Worm (Caenorhabditis elegans) whole organism, young adult: Measurements from ENCODE around the gene C13F10.1.

Experiments used
- B0019.2 ChIP-seq: fragments of 200-800 bp; sonication (Bioruptor generic); conservative IDR thresholded peaks from 2 replicates; pipeline ENCODE4 v1.3.6; 2022; ENCODE audit warnings: missing genetic modification reagents, missing genetic modification characterization, missing compliant biosample characterization
- C06A6.2 ChIP-seq: fragments of 200-800 bp; sonication (Bioruptor generic); conservative IDR thresholded peaks from 2 replicates; pipeline ENCODE4 v1.3.6; 2022; ENCODE audit warnings: missing genetic modification characterization, missing compliant biosample characterization
- C17E4.6 ChIP-seq: fragments of 200-800 bp; sonication (Bioruptor generic); IDR thresholded peaks from 2 replicates; pipeline ENCODE4 v1.3.6; 2022; ENCODE audit warnings: missing genetic modification reagents, missing genetic modification characterization, missing compliant biosample characterization
- D2030.7 ChIP-seq: fragments of 200-800 bp; sonication (Bioruptor generic); IDR thresholded peaks from 2 replicates; pipeline ENCODE4 v1.3.6; 2022; ENCODE audit warnings: missing genetic modification reagents, missing genetic modification characterization, missing compliant biosample characterization
- F33H1.4 ChIP-seq: fragments of 200-800 bp; sonication (Bioruptor generic); IDR thresholded peaks from 2 replicates; pipeline ENCODE4 v1.3.6; 2022; ENCODE audit warnings: missing genetic modification reagents, missing genetic modification characterization, missing compliant biosample characterization
- F37B4.10 ChIP-seq: fragments of 200-800 bp; sonication (Bioruptor generic); IDR thresholded peaks from 2 replicates; pipeline ENCODE4 v1.3.6; 2022; ENCODE audit warnings: missing genetic modification characterization, missing compliant biosample characterization
- F39B2.1 ChIP-seq: fragments of 200-800 bp; sonication (Bioruptor generic); IDR thresholded peaks from 2 replicates; pipeline ENCODE4 v1.3.6; 2022; ENCODE audit warnings: missing genetic modification reagents, missing genetic modification characterization, missing compliant biosample characterization
- F52B5.7 ChIP-seq: sonication (generic microtip); optimal IDR thresholded peaks from 2 replicates; lab custom pipeline; 2016; ENCODE audit warnings: mild to moderate bottlenecking, missing genetic modification characterization, missing compliant biosample characterization
- K11D2.4 ChIP-seq: fragments of 200-800 bp; sonication (Bioruptor generic); IDR thresholded peaks from 2 replicates; pipeline ENCODE4 v1.3.6; 2022; ENCODE audit warnings: missing genetic modification reagents, missing genetic modification characterization, missing compliant biosample characterization
- T07F8.4 ChIP-seq: sonication (generic microtip); optimal IDR thresholded peaks from 2 replicates; lab custom pipeline; 2016; ENCODE audit warnings: mild to moderate bottlenecking, missing genetic modification characterization, moderate library complexity, missing compliant biosample characterization
- Y53G8AR.9 ChIP-seq: fragments of 200-800 bp; sonication (Bioruptor generic); conservative IDR thresholded peaks from 2 replicates; pipeline ENCODE4 v1.3.6; 2022; ENCODE audit warnings: missing genetic modification reagents, missing genetic modification characterization, missing compliant biosample characterization
- Y79H2A.3 ChIP-seq: fragments of 200-800 bp; sonication (Bioruptor generic); conservative IDR thresholded peaks from 2 replicates; pipeline ENCODE4 v1.3.6; 2022; ENCODE audit warnings: missing genetic modification reagents, missing genetic modification characterization, missing compliant biosample characterization
- Y95B8A.8 ChIP-seq: fragments of 200-800 bp; sonication (Bioruptor generic); IDR thresholded peaks from 2 replicates; pipeline ENCODE4 v1.3.6; 2022; ENCODE audit warnings: missing genetic modification reagents, missing genetic modification characterization, missing compliant biosample characterization
- ama-1 ChIP-seq, 3 experiments: fragments of 150-350 bp in 1 of 3; sonication (generic microtip) in 2 of 3; optimal IDR thresholded peaks; 2 replicates each; lab custom pipeline; 2014 to 2018; ENCODE audit warnings: missing biosample characterization in 2 of 3, missing genetic modification characterization in 2 of 3, missing genetic modification reagents in 2 of 3
- atf-7 ChIP-seq: sonication (generic microtip); optimal IDR thresholded peaks from 2 replicates; lab custom pipeline; 2017; ENCODE audit warnings: mild to moderate bottlenecking, missing genetic modification characterization, missing compliant biosample characterization
- attf-3 ChIP-seq: fragments of 200-800 bp; sonication (Bioruptor generic); conservative IDR thresholded peaks from 2 replicates; pipeline ENCODE4 v1.3.6; 2022; ENCODE audit warnings: missing genetic modification reagents, missing genetic modification characterization, missing compliant biosample characterization
- attf-5 ChIP-seq: fragments of 200-800 bp; sonication (Bioruptor generic); optimal IDR thresholded peaks from 2 replicates; lab custom pipeline; 2018; ENCODE audit warnings: mild to moderate bottlenecking, missing genetic modification characterization, missing compliant biosample characterization
- attf-6 ChIP-seq: fragments of 200-800 bp; sonication (Bioruptor generic); IDR thresholded peaks from 2 replicates; pipeline ENCODE4 v1.3.6; 2022; ENCODE audit warnings: missing genetic modification reagents, missing genetic modification characterization, missing compliant biosample characterization
- bed-1 ChIP-seq: fragments of 200-800 bp; sonication (Bioruptor generic); IDR thresholded peaks from 2 replicates; pipeline ENCODE4 v1.3.6; 2022; ENCODE audit warnings: missing genetic modification reagents, missing genetic modification characterization, missing compliant biosample characterization
- bed-2 ChIP-seq: fragments of 200-800 bp; sonication (Bioruptor generic); IDR thresholded peaks from 2 replicates; pipeline ENCODE4 v1.3.6; 2022; ENCODE audit warnings: missing genetic modification reagents, missing genetic modification characterization, missing compliant biosample characterization
- cebp-1 ChIP-seq, 2 experiments: fragments of 200-800 bp in 1 of 2; sonication (Bioruptor generic) in 1 of 2; sonication (generic microtip) in 1 of 2; IDR thresholded peaks in 1 of 2; optimal IDR thresholded peaks in 1 of 2; 2 replicates each; pipeline versions ENCODE4 v1.3.6 to Lab custom; 2017 to 2022; ENCODE audit warnings: missing compliant biosample characterization in 2 of 2, missing genetic modification characterization in 2 of 2, mild to moderate bottlenecking in 1 of 2, missing genetic modification reagents in 1 of 2, moderate library complexity in 1 of 2
- ceh-91 ChIP-seq: fragments of 200-800 bp; sonication (Bioruptor generic); IDR thresholded peaks from 2 replicates; pipeline ENCODE4 v1.3.6; 2022; ENCODE audit warnings: missing genetic modification reagents, missing genetic modification characterization, missing compliant biosample characterization
- dpff-1 ChIP-seq: sonication (generic microtip); optimal IDR thresholded peaks from 2 replicates; lab custom pipeline; 2017; ENCODE audit warnings: mild to moderate bottlenecking, missing genetic modification characterization, missing compliant biosample characterization
- efl-1 ChIP-seq: fragments of 150-350 bp; optimal IDR thresholded peaks from 2 replicates; lab custom pipeline; 2014; ENCODE audit warnings: missing biosample characterization, missing genetic modification reagents, missing genetic modification characterization
- ets-4 ChIP-seq: fragments of 200-800 bp; sonication (Bioruptor generic); optimal IDR thresholded peaks from 2 replicates; lab custom pipeline; 2018; ENCODE audit warnings: mild to moderate bottlenecking, missing genetic modification characterization, missing compliant biosample characterization
- hlh-12 ChIP-seq: sonication (generic microtip); optimal IDR thresholded peaks from 2 replicates; lab custom pipeline; 2016; ENCODE audit warnings: missing genetic modification characterization, missing compliant biosample characterization
- let-526 ChIP-seq: fragments of 200-800 bp; sonication (Bioruptor generic); IDR thresholded peaks from 2 replicates; pipeline ENCODE4 v1.3.6; 2022; ENCODE audit warnings: missing genetic modification reagents, missing genetic modification characterization, missing compliant biosample characterization
- let-607 ChIP-seq, 2 experiments: fragments of 200-800 bp in 1 of 2; sonication (Bioruptor generic) in 1 of 2; sonication (generic microtip) in 1 of 2; optimal IDR thresholded peaks; 2 replicates each; lab custom pipeline; 2016 to 2018; ENCODE audit warnings: mild to moderate bottlenecking in 2 of 2, missing compliant biosample characterization in 2 of 2, missing genetic modification characterization in 2 of 2, moderate library complexity in 2 of 2, missing genotype in 1 of 2
- lin-40 ChIP-seq: sonication (generic microtip); optimal IDR thresholded peaks from 2 replicates; lab custom pipeline; 2016; ENCODE audit warnings: missing genetic modification characterization, mild to moderate bottlenecking, missing compliant biosample characterization, missing genotype, missing genetic modification reagents
- lsl-1 ChIP-seq: fragments of 200-800 bp; sonication (Bioruptor generic); optimal IDR thresholded peaks from 2 replicates; lab custom pipeline; 2018; ENCODE audit warnings: mild to moderate bottlenecking, missing genetic modification characterization, moderate library complexity, missing compliant biosample characterization
- lsy-27 ChIP-seq: sonication (generic microtip); optimal IDR thresholded peaks from 2 replicates; lab custom pipeline; 2017; ENCODE audit warnings: missing genetic modification characterization, mild to moderate bottlenecking, missing compliant biosample characterization, antibody characterized with exemption, missing genotype, borderline replicate concordance; ENCODE audit not compliant: insufficient read depth
- madf-3 ChIP-seq: fragments of 200-800 bp; sonication (Bioruptor generic); IDR thresholded peaks from 2 replicates; pipeline ENCODE4 v1.3.6; 2022; ENCODE audit warnings: missing genetic modification reagents, missing genetic modification characterization, missing compliant biosample characterization
- madf-6 ChIP-seq: fragments of 200-800 bp; sonication (Bioruptor generic); IDR thresholded peaks from 2 replicates; pipeline ENCODE4 v1.3.6; 2022; ENCODE audit warnings: missing genetic modification reagents, missing genetic modification characterization, missing compliant biosample characterization
- madf-8 ChIP-seq: fragments of 200-800 bp; sonication (Bioruptor generic); conservative IDR thresholded peaks from 2 replicates; pipeline ENCODE4 v1.3.6; 2022; ENCODE audit warnings: missing genetic modification reagents, missing genetic modification characterization, missing compliant biosample characterization
- mcd-1 ChIP-seq: fragments of 200-800 bp; sonication (Bioruptor generic); IDR thresholded peaks from 2 replicates; pipeline ENCODE4 v1.3.6; 2022; ENCODE audit warnings: missing genetic modification reagents, missing genetic modification characterization, missing compliant biosample characterization
- mel-28 ChIP-seq: sonication (generic microtip); optimal IDR thresholded peaks from 2 replicates; lab custom pipeline; 2016; ENCODE audit warnings: borderline replicate concordance, mild to moderate bottlenecking, missing genetic modification characterization, missing compliant biosample characterization
- mxl-1 ChIP-seq: sonication (generic microtip); optimal IDR thresholded peaks from 2 replicates; lab custom pipeline; 2016; ENCODE audit warnings: missing genetic modification characterization, missing compliant biosample characterization
- nfyb-1 ChIP-seq: fragments of 200-800 bp; sonication (Bioruptor generic); IDR thresholded peaks from 2 replicates; pipeline ENCODE4 v1.3.6; 2022; ENCODE audit warnings: missing genetic modification reagents, missing genetic modification characterization, missing compliant biosample characterization
- nhr-90 ChIP-seq: sonication (generic microtip); optimal IDR thresholded peaks from 2 replicates; lab custom pipeline; 2016; ENCODE audit warnings: missing genotype, mild to moderate bottlenecking, missing genetic modification characterization, missing compliant biosample characterization
- repo-1 ChIP-seq: sonication (generic microtip); optimal IDR thresholded peaks from 2 replicates; lab custom pipeline; 2017; ENCODE audit warnings: mild to moderate bottlenecking, missing genetic modification characterization, missing compliant biosample characterization
- sea-2 ChIP-seq: fragments of 200-800 bp; sonication (Bioruptor generic); IDR thresholded peaks from 2 replicates; pipeline ENCODE4 v1.3.6; 2022; ENCODE audit warnings: missing genetic modification characterization, missing compliant biosample characterization
- somi-1 ChIP-seq: fragments of 200-800 bp; sonication (Bioruptor generic); optimal IDR thresholded peaks from 2 replicates; lab custom pipeline; 2018; ENCODE audit warnings: mild to moderate bottlenecking, missing genetic modification characterization, missing compliant biosample characterization
- tbp1 ChIP-seq: fragments of 200-800 bp; sonication (Bioruptor generic); optimal IDR thresholded peaks from 2 replicates; lab custom pipeline; 2018; ENCODE audit warnings: mild to moderate bottlenecking, missing genetic modification characterization, missing compliant biosample characterization
- unc-62 ChIP-seq: fragments of 150-350 bp; optimal IDR thresholded peaks from 2 replicates; lab custom pipeline; 2014; ENCODE audit warnings: missing biosample characterization, missing genetic modification reagents, missing genetic modification characterization
- xnd-1 ChIP-seq: sonication (generic microtip); optimal IDR thresholded peaks from 2 replicates; lab custom pipeline; 2016; ENCODE audit warnings: missing genotype, missing genetic modification reagents, missing genetic modification characterization, missing compliant biosample characterization
- ztf-28 ChIP-seq: fragments of 200-800 bp; sonication (Bioruptor generic); IDR thresholded peaks from 2 replicates; pipeline ENCODE4 v1.3.6; 2022; ENCODE audit warnings: missing genetic modification reagents, missing genetic modification characterization, missing compliant biosample characterization
- ztf-6 ChIP-seq: fragments of 200-800 bp; sonication (Bioruptor generic); IDR thresholded peaks from 2 replicates; pipeline ENCODE4 v1.3.6; 2022; ENCODE audit warnings: missing genetic modification reagents, missing genetic modification characterization, missing compliant biosample characterization

The C13F10.1 gene

ce11 chrV:7198403-7198802 lies 25.5 kb upstream of the C13F10.1 start (continued):
- TF ChIP-seq ceh-91 (GFP tag; lab: Robert Waterston, UW) (no peak), C17E4.6 (no peak), Y53G8AR.9 (GFP tag; lab: Robert Waterston, UW) (peak; percentile 76), let-607 (tag; optimal IDR thresholded peaks at IDR 0.05; lab: Kevin White, UChicago) (peak; percentile 46 to 68), dpff-1 (tag; lab: Kevin White, UChicago) (peak; percentile 1), F39B2.1 (GFP tag; lab: Robert Waterston, UW) (no peak), F52B5.7 (tag; lab: Kevin White, UChicago) (peak; percentile 43), ama-1 (optimal IDR thresholded peaks at IDR 0.05; lab: Kevin White, UChicago) (peak; percentile 48), ama-1 (GFP tag; optimal IDR thresholded peaks at IDR 0.05; lab: Kevin White, UChicago) (peak in 1 of 2 experiments; percentile 73), repo-1 (tag; lab: Kevin White, UChicago) (peak; percentile 79), nhr-90 (tag; lab: Kevin White, UChicago) (peak; percentile 22), Y95B8A.8 (GFP tag; lab: Robert Waterston, UW) (0 out of 2 replicates have a peak, but pooled peaks have one; percentile 42), hlh-12 (no peak), Y79H2A.3 (GFP tag; lab: Robert Waterston, UW) (0 out of 2 replicates have a peak, but pooled peaks have one; percentile 20), madf-3 (peak; percentile 93), tbp1 (peak; percentile 45), ztf-6 (no peak), atf-7 (peak; percentile 40), attf-5 (GFP tag; lab: Kevin White, UChicago) (peak; percentile 41), bed-1 (no peak), lin-40 (tag; lab: Kevin White, UChicago) (peak; percentile 29), ztf-28 (GFP tag; lab: Robert Waterston, UW) (no peak), somi-1 (peak; percentile 30), sea-2 (GFP tag; lab: Robert Waterston, UW) (no peak)

ce11 chrV:7199077-7199476 lies 24.8 kb upstream of the C13F10.1 start:
- TF ChIP-seq lsy-27 (tag; lab: Kevin White, UChicago): no peak
- TF ChIP-seq madf-8 (GFP tag; lab: Robert Waterston, UW): peak; percentile 75
- TF ChIP-seq mcd-1 (GFP tag; lab: Robert Waterston, UW): 0 out of 2 replicates have a peak, but pooled peaks have one; percentile 7
- TF ChIP-seq cebp-1 (GFP tag; IDR thresholded peaks at IDR 0.05; lab: Robert Waterston, UW): no peak
- TF ChIP-seq cebp-1 (tag; optimal IDR thresholded peaks at IDR 0.05; lab: Kevin White, UChicago): no peak
- no peak for TF ChIP-seq ets-4
- no peak for TF ChIP-seq F39B2.1 (GFP tag; lab: Robert Waterston, UW)
- no peak for TF ChIP-seq attf-3
- TF ChIP-seq lsl-1 (GFP tag; lab: Kevin White, UChicago): peak; percentile 97
- TF ChIP-seq C06A6.2: no peak
- TF ChIP-seq let-526 (GFP tag; lab: Robert Waterston, UW): no peak
- TF ChIP-seq B0019.2 (GFP tag; lab: Robert Waterston, UW): no peak
- TF ChIP-seq F37B4.10 (GFP tag; lab: Robert Waterston, UW): no peak
- no peak for TF ChIP-seq K11D2.4
- no peak for TF ChIP-seq Y53G8AR.9 (GFP tag; lab: Robert Waterston, UW)
- TF ChIP-seq unc-62 (GFP tag; lab: Kevin White, UChicago): no peak
- no peak for TF ChIP-seq ztf-28 (GFP tag; lab: Robert Waterston, UW)
- no peak for TF ChIP-seq mel-28 (tag; lab: Kevin White, UChicago)
- peak; percentile 7 for TF ChIP-seq efl-1 (GFP tag; lab: Kevin White, UChicago)
- no peak for TF ChIP-seq ama-1 (optimal IDR thresholded peaks at IDR 0.05; lab: Kevin White, UChicago)
- no peak for TF ChIP-seq ama-1 (GFP tag; optimal IDR thresholded peaks at IDR 0.05; lab: Kevin White, UChicago)
- TF ChIP-seq attf-6: no peak
- peak; percentile 93 for TF ChIP-seq madf-6 (GFP tag; lab: Robert Waterston, UW)
- TF ChIP-seq F33H1.4 (GFP tag; lab: Robert Waterston, UW): peak; percentile 93
- TF ChIP-seq mxl-1 (tag; lab: Kevin White, UChicago): no peak
- no peak for TF ChIP-seq nfyb-1 (GFP tag; lab: Robert Waterston, UW)
- TF ChIP-seq bed-1: no peak
- peak; percentile 89 for TF ChIP-seq xnd-1
- no peak for TF ChIP-seq bed-2 (GFP tag; lab: Robert Waterston, UW)
- no peak for TF ChIP-seq T07F8.4
- TF ChIP-seq D2030.7 (GFP tag; lab: Robert Waterston, UW): peak; percentile 54; the same call in 1 of the 2 replicates
- TF ChIP-seq let-607 (tag; optimal IDR thresholded peaks at IDR 0.05; lab: Kevin White, UChicago): no peak
